Worm (Caenorhabditis elegans) whole organism, L4 larva: Measurements from ENCODE around the gene C37H5.14.
A peak's percentile ranks its signal among the peaks of the same experiment; 100 is the strongest.

ENCODE experiments used
- D1046.2 ChIP-seq: fragments of 200-800 bp; sonication (Bioruptor generic); IDR thresholded peaks from 2 replicates; pipeline ENCODE4 v1.3.6; 2022; ENCODE audit warnings: missing genetic modification characterization, missing compliant biosample characterization
- F10B5.3 ChIP-seq: sonication (generic microtip); optimal IDR thresholded peaks from 2 replicates; lab custom pipeline; 2016; ENCODE audit warnings: mild to moderate bottlenecking, missing genetic modification characterization, missing compliant biosample characterization
- F37D6.2 ChIP-seq: sonication (generic microtip); optimal IDR thresholded peaks from 2 replicates; lab custom pipeline; 2016; ENCODE audit warnings: mild to moderate bottlenecking, missing genetic modification characterization, missing compliant biosample characterization
- F49E8.2 ChIP-seq: sonication (generic microtip); optimal IDR thresholded peaks from 2 replicates; lab custom pipeline; 2016; ENCODE audit warnings: missing compliant biosample characterization, mild to moderate bottlenecking, missing genetic modification characterization, borderline replicate concordance
- T20F7.1 ChIP-seq: fragments of 200-800 bp; sonication (Bioruptor generic); optimal IDR thresholded peaks from 2 replicates; lab custom pipeline; 2018; ENCODE audit warnings: mild to moderate bottlenecking, missing genetic modification characterization, missing compliant biosample characterization
- Y48G9A.11 ChIP-seq: fragments of 200-800 bp; sonication (Bioruptor generic); IDR thresholded peaks from 2 replicates; pipeline ENCODE4 v1.3.6; 2022; ENCODE audit warnings: missing genetic modification reagents, missing genetic modification characterization, missing compliant biosample characterization
- Y5F2A.4 ChIP-seq: fragments of 200-800 bp; sonication (Bioruptor generic); optimal IDR thresholded peaks from 2 replicates; lab custom pipeline; 2018; ENCODE audit warnings: mild to moderate bottlenecking, missing genetic modification characterization, missing compliant biosample characterization
- Y75B8A.6 ChIP-seq: fragments of 200-800 bp; sonication (Bioruptor generic); IDR thresholded peaks from 2 replicates; pipeline ENCODE4 v1.3.6; 2022; ENCODE audit warnings: missing genetic modification reagents, missing genetic modification characterization, missing compliant biosample characterization
- ZK337.2 ChIP-seq: fragments of 200-800 bp; sonication (Bioruptor generic); IDR thresholded peaks from 2 replicates; pipeline ENCODE4 v1.3.6; 2022; ENCODE audit warnings: missing genetic modification reagents, missing genetic modification characterization, missing compliant biosample characterization
- ZK546.5 ChIP-seq, 2 experiments: sonication (generic microtip); optimal IDR thresholded peaks; 2 replicates each; lab custom pipeline; 2017; ENCODE audit warnings: missing biosample characterization in 2 of 2, missing genetic modification characterization in 2 of 2
- aly-2 ChIP-seq: sonication (generic microtip); optimal IDR thresholded peaks from 2 replicates; lab custom pipeline; 2018; ENCODE audit warnings: missing biosample characterization, missing genetic modification characterization
- ama-1 ChIP-seq: fragments of 150-350 bp; optimal IDR thresholded peaks from 2 replicates; lab custom pipeline; 2014; ENCODE audit warnings: inconsistent platforms, mixed read lengths
- attf-4 ChIP-seq: sonication (generic microtip); optimal IDR thresholded peaks from 3 replicates; lab custom pipeline; 2017; ENCODE audit warnings: missing biosample characterization, missing genetic modification characterization
- ceh-20 ChIP-seq: fragments of 200-800 bp; sonication (Bioruptor generic); IDR thresholded peaks from 2 replicates; pipeline ENCODE4 v1.3.6; 2022; ENCODE audit warnings: missing genetic modification reagents, missing genetic modification characterization, missing compliant biosample characterization
- ceh-62 ChIP-seq: sonication (generic microtip); optimal IDR thresholded peaks from 2 replicates; lab custom pipeline; 2017; ENCODE audit warnings: missing biosample characterization, missing genetic modification characterization
- ceh-82 ChIP-seq: sonication (generic microtip); optimal IDR thresholded peaks from 2 replicates; lab custom pipeline; 2017; ENCODE audit warnings: missing biosample characterization, missing genetic modification characterization
- ces-1 ChIP-seq: fragments of 150-350 bp; sonication (generic microtip); optimal IDR thresholded peaks from 4 replicates; lab custom pipeline; 2014; ENCODE audit warnings: missing biosample characterization, missing genetic modification reagents, missing genetic modification characterization
- daf-16 ChIP-seq, 3 experiments: sonication (generic microtip); optimal IDR thresholded peaks; 2 replicates each; lab custom pipeline; 2016 to 2017; ENCODE audit warnings: missing genetic modification characterization in 3 of 3, missing genetic modification reagents in 3 of 3, mild to moderate bottlenecking in 2 of 3, missing compliant biosample characterization in 2 of 3, missing biosample characterization in 1 of 3, moderate library complexity in 1 of 3
- daf-19 ChIP-seq: fragments of 200-800 bp; sonication (Bioruptor generic); conservative IDR thresholded peaks from 2 replicates; pipeline ENCODE4 v1.3.6; 2022; ENCODE audit warnings: missing genetic modification characterization, missing compliant biosample characterization
- daf-8 ChIP-seq: fragments of 200-800 bp; sonication (Bioruptor generic); IDR thresholded peaks from 2 replicates; pipeline ENCODE4 v1.3.6; 2022; ENCODE audit warnings: missing genetic modification characterization, missing compliant biosample characterization
- dpl-1 ChIP-seq: fragments of 150-350 bp; optimal IDR thresholded peaks from 2 replicates; lab custom pipeline; 2014; ENCODE audit warnings: missing biosample characterization, missing genetic modification reagents, missing genetic modification characterization
- duxl-1 ChIP-seq: sonication (generic microtip); optimal IDR thresholded peaks from 2 replicates; lab custom pipeline; 2016; ENCODE audit warnings: mild to moderate bottlenecking, missing genetic modification characterization, moderate library complexity, missing compliant biosample characterization; ENCODE audit not compliant: poor library complexity
- egl-43 ChIP-seq: fragments of 200-800 bp; sonication (Bioruptor generic); IDR thresholded peaks from 2 replicates; pipeline ENCODE4 v1.3.6; 2022; ENCODE audit warnings: missing genetic modification reagents, missing genetic modification characterization, missing compliant biosample characterization
- hlh-11 ChIP-seq: fragments of 200-800 bp; sonication (Bioruptor generic); optimal IDR thresholded peaks from 2 replicates; lab custom pipeline; 2018; ENCODE audit warnings: mild to moderate bottlenecking, missing genetic modification characterization, missing compliant biosample characterization
- hlh-30 ChIP-seq: sonication (generic microtip); optimal IDR thresholded peaks from 2 replicates; lab custom pipeline; 2017; ENCODE audit warnings: antibody characterized with exemption, mild to moderate bottlenecking, missing genetic modification characterization, missing compliant biosample characterization; ENCODE audit not compliant: insufficient read depth
- lir-3 ChIP-seq: sonication (generic microtip); optimal IDR thresholded peaks from 2 replicates; lab custom pipeline; 2016; ENCODE audit warnings: mild to moderate bottlenecking, missing genetic modification characterization, missing compliant biosample characterization
- lsy-2 ChIP-seq, 2 experiments: fragments of 150-350 bp in 1 of 2; sonication (generic microtip) in 1 of 2; optimal IDR thresholded peaks; 2 replicates each; lab custom pipeline; 2014 to 2017; ENCODE audit warnings: missing biosample characterization in 2 of 2, missing genetic modification characterization in 2 of 2
- madf-5 ChIP-seq, 2 experiments: fragments of 200-800 bp; sonication (Bioruptor generic); IDR thresholded peaks; 2 replicates each; pipeline ENCODE4 v1.3.6; 2022; ENCODE audit warnings: missing compliant biosample characterization in 2 of 2, missing genetic modification characterization in 2 of 2
- mdl-1 ChIP-seq, 2 experiments: fragments of 150-350 bp in 1 of 2; sonication (generic microtip) in 1 of 2; optimal IDR thresholded peaks; 2 replicates each; lab custom pipeline; 2014 to 2017; ENCODE audit warnings: missing biosample characterization in 2 of 2, missing genetic modification characterization in 2 of 2
- mep-1 ChIP-seq: fragments of 150-350 bp; sonication (generic microtip); optimal IDR thresholded peaks from 3 replicates; lab custom pipeline; 2014; ENCODE audit warnings: missing biosample characterization, missing genetic modification characterization
- mxl-2 ChIP-seq: fragments of 200-800 bp; sonication (Bioruptor generic); conservative IDR thresholded peaks from 2 replicates; pipeline ENCODE4 v1.3.6; 2022; ENCODE audit warnings: missing genetic modification reagents, missing genetic modification characterization, missing compliant biosample characterization
- nhr-11 ChIP-seq: fragments of 150-350 bp; optimal IDR thresholded peaks from 2 replicates; lab custom pipeline; 2014; ENCODE audit warnings: missing biosample characterization, missing genetic modification characterization
- nhr-25 ChIP-seq: sonication (generic microtip); optimal IDR thresholded peaks from 2 replicates; lab custom pipeline; 2017; ENCODE audit warnings: missing genetic modification characterization, mild to moderate bottlenecking, missing compliant biosample characterization, antibody characterized with exemption, moderate library complexity, borderline replicate concordance; ENCODE audit not compliant: insufficient read depth
- nhr-28 ChIP-seq: fragments of 150-350 bp; optimal IDR thresholded peaks from 2 replicates; lab custom pipeline; 2014; ENCODE audit warnings: missing biosample characterization, missing genetic modification characterization
- nhr-41 ChIP-seq: fragments of 200-800 bp; sonication (Bioruptor generic); IDR thresholded peaks from 2 replicates; pipeline ENCODE4 v1.3.6; 2022; ENCODE audit warnings: missing genetic modification reagents, missing genetic modification characterization, missing compliant biosample characterization
- nhr-42 ChIP-seq: fragments of 200-800 bp; sonication (Bioruptor generic); IDR thresholded peaks from 2 replicates; pipeline ENCODE4 v1.3.6; 2022; ENCODE audit warnings: missing genetic modification characterization, missing compliant biosample characterization
- nhr-48 ChIP-seq: sonication (generic microtip); optimal IDR thresholded peaks from 2 replicates; lab custom pipeline; 2016; ENCODE audit warnings: mild to moderate bottlenecking, missing genetic modification characterization, missing compliant biosample characterization
- nhr-76 ChIP-seq: fragments of 150-350 bp; optimal IDR thresholded peaks from 2 replicates; lab custom pipeline; 2014; ENCODE audit warnings: missing biosample characterization, missing genetic modification characterization
- pqm-1 ChIP-seq: sonication (generic microtip); optimal IDR thresholded peaks from 2 replicates; lab custom pipeline; 2017; ENCODE audit warnings: missing biosample characterization, missing genetic modification characterization
- rbr-2 ChIP-seq: sonication (generic microtip); optimal IDR thresholded peaks from 2 replicates; lab custom pipeline; 2016; ENCODE audit warnings: missing genotype, missing genetic modification characterization, missing compliant biosample characterization
- saeg-2 ChIP-seq: fragments of 200-800 bp; sonication (Bioruptor generic); IDR thresholded peaks from 2 replicates; pipeline ENCODE4 v1.3.6; 2022; ENCODE audit warnings: missing genetic modification reagents, missing genetic modification characterization, missing compliant biosample characterization
- skn-1 ChIP-seq: fragments of 150-350 bp; optimal IDR thresholded peaks from 2 replicates; lab custom pipeline; 2014; ENCODE audit warnings: missing biosample characterization, missing genetic modification characterization
- snpc-4 ChIP-seq: fragments of 150-350 bp; optimal IDR thresholded peaks from 2 replicates; lab custom pipeline; 2014; ENCODE audit warnings: missing biosample characterization, missing genetic modification characterization
- spr-3 ChIP-seq: fragments of 200-800 bp; sonication (Bioruptor generic); optimal IDR thresholded peaks from 2 replicates; lab custom pipeline; 2018; ENCODE audit warnings: mild to moderate bottlenecking, missing genetic modification characterization, missing compliant biosample characterization
- unc-130 ChIP-seq: sonication (generic microtip); optimal IDR thresholded peaks from 2 replicates; lab custom pipeline; 2016; ENCODE audit warnings: missing genetic modification reagents, missing genetic modification characterization, missing compliant biosample characterization
- unc-39 ChIP-seq: sonication (generic microtip); optimal IDR thresholded peaks from 2 replicates; lab custom pipeline; 2017; ENCODE audit warnings: missing biosample characterization, missing genetic modification characterization
- zfp-3 ChIP-seq: fragments of 200-800 bp; sonication (Bioruptor generic); conservative IDR thresholded peaks from 2 replicates; pipeline ENCODE4 v1.3.6; 2022; ENCODE audit warnings: missing genetic modification reagents, missing genetic modification characterization, missing compliant biosample characterization
- zip-11 ChIP-seq: fragments of 200-800 bp; sonication (Bioruptor generic); IDR thresholded peaks from 2 replicates; pipeline ENCODE4 v1.3.6; 2022; ENCODE audit warnings: missing genetic modification characterization, missing compliant biosample characterization
- ztf-7 ChIP-seq: fragments of 150-350 bp; optimal IDR thresholded peaks from 2 replicates; lab custom pipeline; 2014; ENCODE audit warnings: missing biosample characterization, missing genetic modification characterization

C37H5.14 gene

DNA sequence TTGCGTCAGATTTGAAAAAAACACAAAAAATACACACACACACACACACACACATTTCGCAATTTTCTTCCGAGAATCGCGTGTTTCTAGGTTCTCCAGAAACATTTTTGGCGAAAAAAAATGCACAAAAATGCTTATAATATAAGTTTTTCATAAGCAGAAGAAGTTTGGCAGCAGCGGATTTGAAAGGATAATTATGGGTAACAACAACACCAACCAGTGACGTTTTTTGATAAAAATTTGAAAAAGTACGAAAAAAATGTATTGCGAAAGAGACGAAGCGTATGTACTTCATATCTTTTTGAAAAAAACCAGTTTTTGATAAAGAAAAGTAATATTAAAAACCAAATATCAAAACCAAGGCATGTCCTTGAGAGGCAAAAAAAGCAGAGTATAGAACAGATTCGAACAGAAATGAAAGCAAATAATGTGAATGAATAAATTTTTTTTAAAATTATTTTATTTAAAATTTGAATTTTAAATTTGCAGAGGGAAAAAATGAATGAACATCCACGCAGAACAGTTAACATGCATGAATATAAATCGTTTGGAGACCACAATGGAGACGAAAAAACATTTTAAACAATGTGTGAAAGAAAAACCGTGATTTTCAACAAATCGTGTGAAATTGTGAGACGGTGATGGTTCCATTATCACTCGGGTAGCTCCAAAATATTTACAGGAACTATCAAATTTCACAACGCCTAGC, 10.3 kb downstream of the C37H5.14 start (continued):
- 0 out of 2 replicates have a peak, but pooled peaks have one; percentile 24 for TF ChIP-seq Y48G9A.11 (GFP tag; lab: Robert Waterston, UW)
- TF ChIP-seq mxl-2, result no peak
- TF ChIP-seq snpc-4 (tag; lab: Kevin White, UChicago), result no peak
- peak in 1 of 2 experiments; percentile 45 for TF ChIP-seq lsy-2 (tag; optimal IDR thresholded peaks at IDR 0.05; lab: Kevin White, UChicago)
- TF ChIP-seq pqm-1, result no peak
- TF ChIP-seq nhr-28 (tag; lab: Kevin White, UChicago), result peak; percentile 4
- TF ChIP-seq daf-19 (GFP tag; lab: Robert Waterston, UW), result peak; percentile 30; the same call in 1 of the 2 replicates
- 0 out of 2 replicates have a peak, but pooled peaks have one; percentile 27 for TF ChIP-seq saeg-2 (GFP tag; lab: Robert Waterston, UW)
- no peak for TF ChIP-seq nhr-25
- peak in 1 of 2 experiments; percentile 17; a peak in 1 of 4 replicates for TF ChIP-seq madf-5 (GFP tag; IDR thresholded peaks at IDR 0.05; lab: Robert Waterston, UW)
- TF ChIP-seq nhr-48, result peak; percentile 0
- peak; percentile 77 for TF ChIP-seq T20F7.1 (GFP tag; lab: Kevin White, UChicago)
- TF ChIP-seq zfp-3 (GFP tag; lab: Robert Waterston, UW), result peak; percentile 91
- TF ChIP-seq F37D6.2 (tag; lab: Kevin White, UChicago), result no peak
- no peak for TF ChIP-seq ZK546.5 (tag; optimal IDR thresholded peaks at IDR 0.05; lab: Kevin White, UChicago)
- no peak for TF ChIP-seq skn-1 (tag; lab: Kevin White, UChicago)
- TF ChIP-seq D1046.2 (GFP tag; lab: Robert Waterston, UW), result no peak
- TF ChIP-seq hlh-11 (tag; lab: Kevin White, UChicago), result peak; percentile 15
- TF ChIP-seq ceh-20, result no peak
- peak; percentile 47; the same call in 1 of the 2 replicates for TF ChIP-seq nhr-42
- TF ChIP-seq nhr-41 (GFP tag; lab: Robert Waterston, UW), result no peak
- TF ChIP-seq ceh-82, result no peak
- TF ChIP-seq F10B5.3 (tag; lab: Kevin White, UChicago), result peak; percentile 35
- no peak for TF ChIP-seq ceh-62
- peak; percentile 3 for TF ChIP-seq dpl-1 (GFP tag; lab: Kevin White, UChicago)
- TF ChIP-seq mep-1 (tag; lab: Kevin White, UChicago), result peak; percentile 80
- TF ChIP-seq spr-3 (GFP tag; lab: Kevin White, UChicago), result peak; percentile 24
- TF ChIP-seq ztf-7 (tag; lab: Kevin White, UChicago), result no peak
- TF ChIP-seq ama-1, result peak; percentile 54
- TF ChIP-seq mdl-1 (tag; optimal IDR thresholded peaks at IDR 0.05; lab: Kevin White, UChicago), result no peak
- TF ChIP-seq attf-4, result no peak
- TF ChIP-seq unc-39 (tag; lab: Kevin White, UChicago), result no peak
- no peak for TF ChIP-seq daf-8 (GFP tag; lab: Robert Waterston, UW)
- no peak for TF ChIP-seq Y5F2A.4 (GFP tag; lab: Kevin White, UChicago)
- 0 out of 2 replicates have a peak, but pooled peaks have one; percentile 58 for TF ChIP-seq ZK337.2 (GFP tag; lab: Robert Waterston, UW)
- TF ChIP-seq nhr-76 (tag; lab: Kevin White, UChicago), result no peak
- TF ChIP-seq rbr-2 (tag; lab: Kevin White, UChicago), result no peak
- TF ChIP-seq zip-11, result 0 out of 2 replicates have a peak, but pooled peaks have one; percentile 6
- no peak for TF ChIP-seq aly-2
- no peak for TF ChIP-seq nhr-11 (tag; lab: Kevin White, UChicago)
- TF ChIP-seq unc-130 (GFP tag; lab: Kevin White, UChicago), result no peak
- TF ChIP-seq F49E8.2 (tag; lab: Kevin White, UChicago), result peak; percentile 23
- 0 out of 2 replicates have a peak, but pooled peaks have one; percentile 50 for TF ChIP-seq Y75B8A.6 (GFP tag; lab: Robert Waterston, UW)
- no peak for TF ChIP-seq egl-43 (GFP tag; lab: Robert Waterston, UW)
- peak; percentile 4 to 16 for TF ChIP-seq daf-16 (GFP tag; optimal IDR thresholded peaks at IDR 0.05; lab: Kevin White, UChicago)
- TF ChIP-seq daf-16 (tag; optimal IDR thresholded peaks at IDR 0.05; lab: Kevin White, UChicago), result peak; percentile 50
- peak; percentile 48 for TF ChIP-seq duxl-1 (tag; lab: Kevin White, UChicago)
- TF ChIP-seq hlh-30 (tag; lab: Kevin White, UChicago), result peak; percentile 34
- TF ChIP-seq lir-3 (tag; lab: Kevin White, UChicago), result peak; percentile 10
- TF ChIP-seq ces-1 (GFP tag; lab: Kevin White, UChicago), result no peak
